Worm (Caenorhabditis elegans) whole organism, L4/young adult: ENCODE results near the gene ckc-1.

Experiments used
- W03F9.2 ChIP-seq: fragments of 150-350 bp; optimal IDR thresholded peaks from 2 replicates; lab custom pipeline; 2014; ENCODE audit warnings: missing biosample characterization, missing genetic modification characterization
- dao-5 ChIP-seq: sonication (generic microtip); optimal IDR thresholded peaks from 2 replicates; lab custom pipeline; 2016; ENCODE audit warnings: missing genotype, missing genetic modification characterization, moderate library complexity, missing compliant biosample characterization
- him-1 ChIP-seq: sonication (generic microtip); optimal IDR thresholded peaks from 2 replicates; lab custom pipeline; 2016; ENCODE audit warnings: missing genotype, missing genetic modification reagents, missing genetic modification characterization, missing compliant biosample characterization

DNA sequence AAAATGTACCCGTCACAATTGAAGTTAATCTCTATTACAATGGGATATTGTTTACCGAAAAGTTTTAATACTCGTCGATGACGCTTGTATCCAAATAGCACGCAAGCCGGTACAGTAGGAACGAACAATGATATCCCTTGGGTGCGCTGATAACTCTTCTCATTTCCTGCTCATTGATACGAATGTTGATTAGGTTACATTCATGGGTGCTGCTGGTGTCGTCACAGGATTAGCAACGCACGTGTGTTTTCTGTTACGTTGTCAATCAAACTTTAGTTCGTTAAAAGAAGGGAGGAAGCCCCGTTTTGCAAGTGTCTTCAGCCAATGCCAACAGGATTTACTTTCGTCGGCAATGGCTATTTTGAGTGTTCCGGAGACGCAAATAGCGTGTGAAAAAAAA is 7.0 kb downstream of the ckc-1 start:
- TF ChIP-seq him-1 (tag; lab: Kevin White, UChicago), result no peak
- TF ChIP-seq W03F9.2, result no peak
- TF ChIP-seq dao-5 (tag; lab: Kevin White, UChicago), result no peak
